Fruit fly (Drosophila melanogaster) whole organism, adult: Measurements from ENCODE around the gene CG4382.

Source experiments
- CG11617 ChIP-seq: fragments of 200-800 bp; sonication (Bioruptor generic); optimal IDR thresholded peaks from 2 replicates; lab custom pipeline; 2017; ENCODE audit warnings: mild to moderate bottlenecking, missing biosample characterization, missing genetic modification reagents, missing genetic modification characterization
- CG12768 ChIP-seq: fragments of 200-800 bp; sonication (Bioruptor generic); optimal IDR thresholded peaks from 2 replicates; lab custom pipeline; 2017; ENCODE audit warnings: missing biosample characterization, missing genetic modification characterization, mild to moderate bottlenecking, moderate library complexity, missing genetic modification reagents
- CG14711 ChIP-seq: fragments of 200-800 bp; sonication (Bioruptor generic); optimal IDR thresholded peaks from 2 replicates; lab custom pipeline; 2018; ENCODE audit warnings: missing biosample characterization, mild to moderate bottlenecking, missing genetic modification characterization, moderate library complexity
- CG1620 ChIP-seq: fragments of 200-800 bp; sonication (Bioruptor generic); optimal IDR thresholded peaks from 2 replicates; lab custom pipeline; 2016; ENCODE audit warnings: missing biosample characterization, missing genetic modification characterization
- CG33017 ChIP-seq: fragments of 200-800 bp; sonication (Bioruptor generic); optimal IDR thresholded peaks from 2 replicates; lab custom pipeline; 2018; ENCODE audit warnings: missing biosample characterization, mild to moderate bottlenecking, missing genetic modification characterization, moderate library complexity
- CG5204 ChIP-seq: fragments of 200-800 bp; sonication (Bioruptor generic); optimal IDR thresholded peaks from 2 replicates; lab custom pipeline; 2016; ENCODE audit warnings: missing biosample characterization, missing genetic modification characterization
- CG7045 ChIP-seq: fragments of 200-800 bp; sonication (Bioruptor generic); optimal IDR thresholded peaks from 2 replicates; lab custom pipeline; 2017; ENCODE audit warnings: missing biosample characterization, mild to moderate bottlenecking, missing genetic modification characterization
- CG7101 ChIP-seq: fragments of 200-800 bp; sonication (Bioruptor generic); optimal IDR thresholded peaks from 2 replicates; lab custom pipeline; 2018; ENCODE audit warnings: missing biosample characterization, mild to moderate bottlenecking, missing genetic modification characterization, moderate library complexity
- Clk ChIP-seq: fragments of 200-800 bp; sonication (Bioruptor generic); optimal IDR thresholded peaks from 2 replicates; lab custom pipeline; 2017; ENCODE audit warnings: missing biosample characterization, missing genetic modification characterization
- Crg-1 ChIP-seq: fragments of 200-800 bp; sonication (Bioruptor generic); optimal IDR thresholded peaks from 2 replicates; lab custom pipeline; 2016; ENCODE audit warnings: missing biosample characterization, missing genetic modification characterization
- Hr96 ChIP-seq: fragments of 200-800 bp; sonication (Bioruptor generic); optimal IDR thresholded peaks from 2 replicates; lab custom pipeline; 2016; ENCODE audit warnings: missing biosample characterization, missing genetic modification characterization
- Mnt ChIP-seq: fragments of 200-800 bp; sonication (Bioruptor generic); optimal IDR thresholded peaks from 2 replicates; lab custom pipeline; 2016; ENCODE audit warnings: missing biosample characterization, mild to moderate bottlenecking, missing genetic modification characterization
- bab1 ChIP-seq: fragments of 200-800 bp; sonication (Bioruptor generic); optimal IDR thresholded peaks from 3 replicates; lab custom pipeline; 2019; ENCODE audit warnings: missing biosample characterization, mild to moderate bottlenecking, missing genetic modification characterization, moderate library complexity
- cic ChIP-seq: fragments of 200-800 bp; sonication (Bioruptor generic); optimal IDR thresholded peaks from 2 replicates; lab custom pipeline; 2017; ENCODE audit warnings: missing biosample characterization, mild to moderate bottlenecking, missing genetic modification characterization, moderate library complexity
- cnc ChIP-seq, 2 experiments: fragments of >200 bp; optimal IDR thresholded peaks; 2 replicates each; lab custom pipeline; 2017
- kay ChIP-seq: fragments of 200-800 bp; sonication (Bioruptor generic); peaks from one replicate; lab custom pipeline; 2016; ENCODE audit warnings: missing biosample characterization, missing genetic modification characterization, borderline replicate concordance
- ovo ChIP-seq: fragments of 200-800 bp; sonication (Bioruptor generic); optimal IDR thresholded peaks from 2 replicates; lab custom pipeline; 2016; ENCODE audit warnings: missing biosample characterization, missing genetic modification characterization
- pad ChIP-seq: fragments of 200-800 bp; sonication (Bioruptor generic); optimal IDR thresholded peaks from 3 replicates; lab custom pipeline; 2017; ENCODE audit warnings: missing biosample characterization, missing genetic modification characterization, mild to moderate bottlenecking, moderate library complexity, missing genetic modification reagents
- tj ChIP-seq: fragments of 200-800 bp; sonication (Bioruptor generic); optimal IDR thresholded peaks from 3 replicates; lab custom pipeline; 2017; ENCODE audit warnings: missing biosample characterization, mild to moderate bottlenecking, missing genetic modification characterization, moderate library complexity
- toe ChIP-seq: fragments of 200-800 bp; sonication (Bioruptor generic); optimal IDR thresholded peaks from 2 replicates; lab custom pipeline; 2016; ENCODE audit warnings: missing biosample characterization, missing genetic modification characterization

Gene CG4382

dm6 chr2L:9612654-9613005 is 12.0 kb upstream of the CG4382 start:
- no peak for TF ChIP-seq CG11617 (GFP tag; lab: Kevin White, UChicago)

- TF ChIP-seq cnc (optimal IDR thresholded peaks at IDR 0.05; lab: Kevin White, UChicago) (no peak), CG5204 (no peak), tj (no peak), CG1620 (GFP tag; lab: Kevin White, UChicago) (no peak), Clk (no peak), CG7045 (GFP tag; lab: Kevin White, UChicago) (no peak), ovo (GFP tag; lab: Kevin White, UChicago) (no peak), Crg-1 (GFP tag; lab: Kevin White, UChicago) (no peak), toe (no peak), CG33017 (tag; lab: Kevin White, UChicago) (no peak), Hr96 (no peak), Mnt (GFP tag; lab: Kevin White, UChicago) (no peak), CG11617 (GFP tag; lab: Kevin White, UChicago) (no peak), bab1 (GFP tag; lab: Kevin White, UChicago) (no peak), CG7101 (no peak), CG14711 (tag; lab: Kevin White, UChicago) (no peak)
Observed at dm6 chr2L:9609337-9609856, 8.7 kb upstream of the CG4382 start.

dm6 chr2L:9607997-9608563 is 7.4 kb upstream of the CG4382 start, which contains the start of gene gcm2:
TSS of gene gcm2 (plus strand) at chr2L:9608562.
- TF ChIP-seq CG7101 (no peak), CG11617 (GFP tag; lab: Kevin White, UChicago) (no peak), kay (no peak), cnc (optimal IDR thresholded peaks at IDR 0.05; lab: Kevin White, UChicago) (no peak), CG14711 (tag; lab: Kevin White, UChicago) (no peak), ovo (GFP tag; lab: Kevin White, UChicago) (no peak), bab1 (GFP tag; lab: Kevin White, UChicago) (no peak), Mnt (GFP tag; lab: Kevin White, UChicago) (no peak), Clk (no peak), Hr96 (no peak), pad (no peak), CG5204 (no peak), cic (GFP tag; lab: Kevin White, UChicago) (no peak), CG1620 (GFP tag; lab: Kevin White, UChicago) (no peak), Crg-1 (GFP tag; lab: Kevin White, UChicago) (no peak), CG7045 (GFP tag; lab: Kevin White, UChicago) (no peak), toe (no peak), tj (no peak), CG12768 (no peak), CG33017 (tag; lab: Kevin White, UChicago) (no peak)

dm6 chr2L:9602103-9602502 is 1.4 kb upstream of the CG4382 start:
- TF ChIP-seq Clk (no peak), Crg-1 (GFP tag; lab: Kevin White, UChicago) (no peak), cnc (optimal IDR thresholded peaks at IDR 0.05; lab: Kevin White, UChicago) (no peak), CG33017 (tag; lab: Kevin White, UChicago) (no peak), toe (no peak), cic (GFP tag; lab: Kevin White, UChicago) (no peak), CG11617 (GFP tag; lab: Kevin White, UChicago) (no peak), CG12768 (no peak), pad (no peak), tj (no peak), CG1620 (GFP tag; lab: Kevin White, UChicago) (no peak), CG5204 (no peak)

dm6 chr2L:9601220-9601619 is 548 bp upstream of the CG4382 start:
- no peak for TF ChIP-seq CG33017 (tag; lab: Kevin White, UChicago)

- TF ChIP-seq CG14711 (tag; lab: Kevin White, UChicago): no peak
- TF ChIP-seq cic (GFP tag; lab: Kevin White, UChicago): no peak
- no peak for TF ChIP-seq pad
- no peak for TF ChIP-seq kay
- TF ChIP-seq CG5204: no peak
- TF ChIP-seq Mnt (GFP tag; lab: Kevin White, UChicago): no peak
- TF ChIP-seq ovo (GFP tag; lab: Kevin White, UChicago): no peak
Observed at dm6 chr2L:9598390-9598789, 2.3 kb downstream of the CG4382 start.

dm6 chr2L:9594625-9595300 is 5.9 kb downstream of the CG4382 start:
- no peak for TF ChIP-seq pad
- no peak for TF ChIP-seq cic (GFP tag; lab: Kevin White, UChicago)
- TF ChIP-seq kay: no peak
- TF ChIP-seq Mnt (GFP tag; lab: Kevin White, UChicago): no peak
- TF ChIP-seq Crg-1 (GFP tag; lab: Kevin White, UChicago): no peak
- no peak for TF ChIP-seq CG5204
- no peak for TF ChIP-seq bab1 (GFP tag; lab: Kevin White, UChicago)
- no peak for TF ChIP-seq CG7045 (GFP tag; lab: Kevin White, UChicago)
- no peak for TF ChIP-seq CG1620 (GFP tag; lab: Kevin White, UChicago)
- TF ChIP-seq CG11617 (GFP tag; lab: Kevin White, UChicago): no peak
- TF ChIP-seq tj: no peak
- no peak for TF ChIP-seq CG14711 (tag; lab: Kevin White, UChicago)
- no peak for TF ChIP-seq ovo (GFP tag; lab: Kevin White, UChicago)
- TF ChIP-seq Clk: no peak
- no peak for TF ChIP-seq CG7101
- no peak for TF ChIP-seq CG12768
